Fruit fly (Drosophila melanogaster) whole organism: ENCODE data around the gene CG42329.

Source experiments
- EcR ChIP-seq, 2 experiments: fragments of >200 bp; optimal IDR thresholded peaks; 2 replicates each; lab custom pipeline; 2017; ENCODE audit warnings: missing biosample characterization in 2 of 2, missing genetic modification characterization in 2 of 2, missing genetic modification reagents in 2 of 2
- psq ChIP-seq: fragments of >200 bp; optimal IDR thresholded peaks from 2 replicates; lab custom pipeline; 2017
- usp ChIP-seq: fragments of >200 bp; optimal IDR thresholded peaks from 2 replicates; lab custom pipeline; 2017; ENCODE audit warnings: missing biosample characterization, missing genetic modification characterization, mixed read lengths

- no peak for TF ChIP-seq psq (lab: Kevin White, UChicago)
- no peak for TF ChIP-seq EcR (GFP tag; optimal IDR thresholded peaks at IDR 0.05; lab: Kevin White, UChicago)
- no peak for TF ChIP-seq usp (GFP tag; lab: Kevin White, UChicago)
These were observed 1.1 kb upstream of the CG42329 start for dm6 chr2L:1217892-1218473.
